Worm (Caenorhabditis elegans): ENCODE measurements around the gene F47B10.8.

The F47B10.8 gene

DNA sequence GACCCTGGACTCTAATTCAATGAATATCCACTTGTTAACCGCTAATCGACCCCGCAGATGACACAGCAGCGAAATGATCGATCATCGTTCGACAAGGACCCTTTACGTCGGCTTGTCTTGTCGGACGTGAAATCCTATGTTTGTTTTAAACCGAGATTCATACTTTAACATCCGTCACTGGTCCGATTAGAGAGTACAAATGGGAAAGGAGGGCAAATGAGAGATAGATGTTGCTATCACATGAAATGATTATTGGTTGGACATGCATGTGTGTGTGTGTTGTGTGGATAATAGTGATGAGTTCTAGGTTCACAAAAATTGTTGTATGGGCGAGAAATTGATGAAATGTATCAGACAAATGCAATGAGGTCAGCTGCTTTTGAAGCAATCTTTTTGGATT is 955 bp downstream of the F47B10.8 start:
- TF ChIP-seq duxl-1 (tag; optimal IDR thresholded peaks at IDR 0.05; ENCODE audit: poor library complexity) = no peak
- peak; percentile 2 for TF ChIP-seq hlh-11 (tag; optimal IDR thresholded peaks at IDR 0.05)
- TF ChIP-seq mxl-3 (GFP tag; optimal IDR thresholded peaks at IDR 0.05) = no peak
- no peak for TF ChIP-seq mep-1 (tag; optimal IDR thresholded peaks at IDR 0.05)
- no peak for TF ChIP-seq ZK337.2 (GFP tag; IDR thresholded peaks at IDR 0.05)
- peak in 1 of 2 experiments; percentile 96 for TF ChIP-seq unc-62 (GFP tag; optimal IDR thresholded peaks at IDR 0.05 in 1 of 2)
- TF ChIP-seq unc-62 (tag; optimal IDR thresholded peaks at IDR 0.05) = no peak
- peak; percentile 34 for TF ChIP-seq nhr-11 (tag; optimal IDR thresholded peaks at IDR 0.05)
- no peak for TF ChIP-seq php-3 (GFP tag; IDR thresholded peaks at IDR 0.05)
- no peak for TF ChIP-seq mes-2 (tag; optimal IDR thresholded peaks at IDR 0.05; ENCODE audit: poor library complexity, severe bottlenecking)
- no peak for TF ChIP-seq dpl-1 (GFP tag; optimal IDR thresholded peaks at IDR 0.05)

DNA sequence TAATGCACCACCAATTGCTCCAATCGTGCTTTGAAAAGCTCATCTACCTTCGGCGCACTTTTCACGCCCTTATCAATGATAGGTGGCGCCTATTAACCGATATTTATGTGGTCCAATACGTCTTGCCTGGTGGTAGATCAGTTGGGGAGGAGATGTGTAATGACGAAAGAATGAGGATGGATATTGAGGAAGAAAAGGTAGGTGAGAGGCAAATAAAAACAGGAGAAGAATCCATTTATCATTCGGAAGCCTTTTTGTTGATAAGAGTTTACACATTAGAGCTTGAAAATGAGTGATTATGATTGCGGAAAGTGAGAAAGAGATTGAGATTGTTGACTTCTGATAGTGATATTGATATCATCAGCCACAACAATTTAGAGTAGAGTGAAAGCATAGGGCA is 3.2 kb downstream of the F47B10.8 start:
- TF ChIP-seq nhr-102 (tag; optimal IDR thresholded peaks at IDR 0.05) (no peak), daf-16 (GFP tag; optimal IDR thresholded peaks at IDR 0.05) (peak in 1 of 2 experiments; percentile 64), daf-16 (tag; optimal IDR thresholded peaks at IDR 0.05) (no peak)

ce11 chrX:10903416-10903815 is 7.2 kb downstream of the F47B10.8 start:
- TF ChIP-seq mxl-2 (GFP tag; conservative IDR thresholded peaks at IDR 0.05) = no peak
- peak in 1 of 2 experiments; percentile 77 for TF ChIP-seq mdl-1 (tag; optimal IDR thresholded peaks at IDR 0.05)
- no peak for TF ChIP-seq snpc-4 (tag; optimal IDR thresholded peaks at IDR 0.05)
- no peak for TF ChIP-seq Y5F2A.4 (GFP tag; optimal IDR thresholded peaks at IDR 0.05)
- no peak for TF ChIP-seq ceh-62 (tag; optimal IDR thresholded peaks at IDR 0.05)
- TF ChIP-seq nhr-48 (tag; optimal IDR thresholded peaks at IDR 0.05) = peak; percentile 53
- peak; percentile 45 for TF ChIP-seq hlh-11 (tag; optimal IDR thresholded peaks at IDR 0.05)
- TF ChIP-seq dve-1 (tag; optimal IDR thresholded peaks at IDR 0.05; ENCODE audit: insufficient read depth) = peak; percentile 39
- TF ChIP-seq ceh-28 (tag; optimal IDR thresholded peaks at IDR 0.05) = no peak
- TF ChIP-seq mxl-3 (GFP tag; optimal IDR thresholded peaks at IDR 0.05) = peak; percentile 33
- no peak for TF ChIP-seq aly-2 (tag; optimal IDR thresholded peaks at IDR 0.05)
- no peak for TF ChIP-seq zip-11 (GFP tag; IDR thresholded peaks at IDR 0.05)
- no peak for TF ChIP-seq F10B5.3 (tag; optimal IDR thresholded peaks at IDR 0.05)
- TF ChIP-seq unc-39 (tag; optimal IDR thresholded peaks at IDR 0.05) = no peak
- no peak for TF ChIP-seq snpc-1.2 (GFP tag; IDR thresholded peaks at IDR 0.05)
- no peak for TF ChIP-seq fos-1 (tag; optimal IDR thresholded peaks at IDR 0.05)
- TF ChIP-seq nhr-111 (GFP tag; optimal IDR thresholded peaks at IDR 0.05) = no peak
- TF ChIP-seq unc-62 (GFP tag; optimal IDR thresholded peaks at IDR 0.05 in 1 of 2) = peak in 1 of 2 experiments; percentile 45
- no peak for TF ChIP-seq unc-62 (tag; optimal IDR thresholded peaks at IDR 0.05)
- no peak for TF ChIP-seq duxl-1 (tag; optimal IDR thresholded peaks at IDR 0.05; ENCODE audit: poor library complexity)
- no peak for TF ChIP-seq attf-4 (tag; optimal IDR thresholded peaks at IDR 0.05)
- no peak for TF ChIP-seq F49E8.2 (tag; optimal IDR thresholded peaks at IDR 0.05; ENCODE audit: borderline replicate concordance)
- no peak for TF ChIP-seq lim-7 (GFP tag; IDR thresholded peaks at IDR 0.05)
- TF ChIP-seq mes-2 (tag; optimal IDR thresholded peaks at IDR 0.05; ENCODE audit: poor library complexity, severe bottlenecking) = no peak
- TF ChIP-seq spr-3 (GFP tag; optimal IDR thresholded peaks at IDR 0.05) = no peak
- no peak for TF ChIP-seq lin-15B (tag; optimal IDR thresholded peaks at IDR 0.05)
- no peak for TF ChIP-seq nhr-11 (tag; optimal IDR thresholded peaks at IDR 0.05)
- TF ChIP-seq gei-8 (GFP tag; optimal IDR thresholded peaks at IDR 0.05) = no peak
- no peak for TF ChIP-seq R02D3.7 (tag; optimal IDR thresholded peaks at IDR 0.05)
- no peak for TF ChIP-seq nhr-77 (tag; optimal IDR thresholded peaks at IDR 0.05)
- peak; percentile 6 for TF ChIP-seq hlh-30 (tag; optimal IDR thresholded peaks at IDR 0.05; ENCODE audit: insufficient read depth)
- TF ChIP-seq T26A8.4 (GFP tag; IDR thresholded peaks at IDR 0.05) = no peak
- TF ChIP-seq ZK337.2 (GFP tag; IDR thresholded peaks at IDR 0.05) = no peak
- TF ChIP-seq daf-8 (GFP tag; IDR thresholded peaks at IDR 0.05) = no peak
- TF ChIP-seq ceh-20 (GFP tag; IDR thresholded peaks at IDR 0.05) = 0 out of 2 replicates have a peak, but pooled peaks have one; percentile 27
- peak; percentile 32; the same call in 1 of the 2 replicates for TF ChIP-seq dmd-6 (GFP tag; IDR thresholded peaks at IDR 0.05)
- TF ChIP-seq php-3 (GFP tag; IDR thresholded peaks at IDR 0.05) = no peak
- TF ChIP-seq rbr-2 (tag; optimal IDR thresholded peaks at IDR 0.05) = no peak

Data from whole organism, L4 larva.